Fruit fly (Drosophila melanogaster): Measurements from ENCODE around the gene Ppn.

- TF ChIP-seq cic (GFP tag; optimal IDR thresholded peaks at IDR 0.05): no peak
- TF ChIP-seq cnc (optimal IDR thresholded peaks at IDR 0.05): no peak
- no peak for TF ChIP-seq CG7101 (tag; optimal IDR thresholded peaks at IDR 0.05)
- no peak for TF ChIP-seq pad (GFP tag; optimal IDR thresholded peaks at IDR 0.05)
- TF ChIP-seq kay (GFP tag; ENCODE audit: borderline replicate concordance): no peak
- TF ChIP-seq tj (GFP tag; optimal IDR thresholded peaks at IDR 0.05): no peak
- no peak for TF ChIP-seq CG1620 (GFP tag; optimal IDR thresholded peaks at IDR 0.05)
- TF ChIP-seq CG14711 (tag; optimal IDR thresholded peaks at IDR 0.05): no peak
Observed at dm6 chr3R:28555793-28556192, 15.7 kb upstream of the Ppn start.

Data from whole organism, adult.